Fruit fly (Drosophila melanogaster): Measurements from ENCODE around the gene Ref2.

Gene Ref2

dm6 chr2L:12689281-12689765 is 43.2 kb upstream of the Ref2 start:
- TF ChIP-seq Nf-YB (GFP tag; optimal IDR thresholded peaks at IDR 0.05) (peak; percentile 92), lov (optimal IDR thresholded peaks at IDR 0.05) (no peak), lov (GFP tag; IDR thresholded peaks at IDR 0.05) (peak; percentile 6; the same call in 1 of the 3 replicates), Nf-YC (tag; optimal IDR thresholded peaks at IDR 0.05) (peak; percentile 94), seq (GFP tag; IDR thresholded peaks at IDR 0.05) (peak; percentile 39; the same call in 1 of the 2 replicates), Dp (GFP tag; optimal IDR thresholded peaks at IDR 0.05) (no peak)

dm6 chr2L:12686811-12687210 is 40.7 kb upstream of the Ref2 start:
- no peak for TF ChIP-seq CG6689 (GFP tag; IDR thresholded peaks at IDR 0.05)
- peak; percentile 90 for TF ChIP-seq Nf-YC (tag; optimal IDR thresholded peaks at IDR 0.05)
- TF ChIP-seq stwl (tag; optimal IDR thresholded peaks at IDR 0.05): no peak
- peak; percentile 45; the same call in 1 of the 2 replicates for TF ChIP-seq seq (GFP tag; IDR thresholded peaks at IDR 0.05)
- no peak for TF ChIP-seq CG8388 (GFP tag; optimal IDR thresholded peaks at IDR 0.05)
- peak; percentile 47 for TF ChIP-seq Kr (GFP tag; optimal IDR thresholded peaks at IDR 0.05)
- peak; percentile 90 for TF ChIP-seq Nf-YB (GFP tag; optimal IDR thresholded peaks at IDR 0.05)
- TF ChIP-seq pros (GFP tag; optimal IDR thresholded peaks at IDR 0.05): peak; percentile 23
- TF ChIP-seq sqz (GFP tag; optimal IDR thresholded peaks at IDR 0.05): peak; percentile 87
- peak; percentile 37 for TF ChIP-seq sens (GFP tag)

dm6 chr2L:12681603-12682368 is 35.6 kb upstream of the Ref2 start:
- no peak for TF ChIP-seq CG3726 (GFP tag; IDR thresholded peaks at IDR 0.05)
- no peak for TF ChIP-seq CG31365 (tag; optimal IDR thresholded peaks at IDR 0.05)
- TF ChIP-seq kni (GFP tag; optimal IDR thresholded peaks at IDR 0.05): peak; percentile 45
- TF ChIP-seq stwl (tag; optimal IDR thresholded peaks at IDR 0.05): peak; percentile 25
- no peak for TF ChIP-seq gfzf (GFP tag; optimal IDR thresholded peaks at IDR 0.05)
- peak; percentile 9 for TF ChIP-seq CG18262 (tag; optimal IDR thresholded peaks at IDR 0.05)
- no peak for TF ChIP-seq YL-1 (GFP tag; optimal IDR thresholded peaks at IDR 0.05)
- TF ChIP-seq tx (GFP tag; optimal IDR thresholded peaks at IDR 0.05): no peak
- no peak for TF ChIP-seq Drgx (GFP tag; IDR thresholded peaks at IDR 0.05)
- TF ChIP-seq Trl (optimal IDR thresholded peaks at IDR 0.05): no peak
- TF ChIP-seq Trl (GFP tag; optimal IDR thresholded peaks at IDR 0.05): no peak
- no peak for TF ChIP-seq CG12391 (tag; optimal IDR thresholded peaks at IDR 0.05)
- TF ChIP-seq pros (GFP tag; optimal IDR thresholded peaks at IDR 0.05): peak; percentile 77
- TF ChIP-seq CG17186 (GFP tag; optimal IDR thresholded peaks at IDR 0.05): no peak
- TF ChIP-seq cg (GFP tag; optimal IDR thresholded peaks at IDR 0.05): no peak
- TF ChIP-seq Nf-YC (tag; optimal IDR thresholded peaks at IDR 0.05): peak; percentile 57
- TF ChIP-seq lola (GFP tag; optimal IDR thresholded peaks at IDR 0.05): no peak
- TF ChIP-seq nerfin-1 (tag; optimal IDR thresholded peaks at IDR 0.05): peak; percentile 25
- TF ChIP-seq Gsc (GFP tag; IDR thresholded peaks at IDR 0.05): no peak
- TF ChIP-seq B-H1 (GFP tag; IDR thresholded peaks at IDR 0.05): no peak
- TF ChIP-seq fd3F (GFP tag; optimal IDR thresholded peaks at IDR 0.05): no peak
- TF ChIP-seq gsb-n (tag; optimal IDR thresholded peaks at IDR 0.05): peak; percentile 90
- peak; percentile 89 for TF ChIP-seq scrt (GFP tag; optimal IDR thresholded peaks at IDR 0.05)
- TF ChIP-seq CG12744 (GFP tag; optimal IDR thresholded peaks at IDR 0.05): no peak
- TF ChIP-seq otp (GFP tag; IDR thresholded peaks at IDR 0.05): no peak
- no peak for TF ChIP-seq Dip2 (GFP tag; IDR thresholded peaks at IDR 0.05)
- peak in 1 of 2 experiments; percentile 54 for TF ChIP-seq tll (GFP tag; optimal IDR thresholded peaks at IDR 0.05)
- no peak for TF ChIP-seq CG15011 (GFP tag; optimal IDR thresholded peaks at IDR 0.05)
- TF ChIP-seq Lim3 (GFP tag; IDR thresholded peaks at IDR 0.05): no peak
- no peak for TF ChIP-seq MTF-1 (GFP tag; optimal IDR thresholded peaks at IDR 0.05; ENCODE audit: borderline replicate concordance)
- TF ChIP-seq vvl (GFP tag; IDR thresholded peaks at IDR 0.05): peak; percentile 77
- TF ChIP-seq Kr (GFP tag; optimal IDR thresholded peaks at IDR 0.05): peak; percentile 96
- peak; percentile 10 for TF ChIP-seq CG1603 (tag; optimal IDR thresholded peaks at IDR 0.05)
- TF ChIP-seq sqz (GFP tag; optimal IDR thresholded peaks at IDR 0.05): peak; percentile 92
- TF ChIP-seq CG11247 (GFP tag; IDR thresholded peaks at IDR 0.05): no peak
- no peak for TF ChIP-seq Opbp (GFP tag; IDR thresholded peaks at IDR 0.05; ENCODE audit: partially characterized antibody)
- peak; percentile 64 for TF ChIP-seq Nf-YB (GFP tag; optimal IDR thresholded peaks at IDR 0.05)

Data from whole organism, embryonic.